Worm (Caenorhabditis elegans) whole organism, late embryonic: ENCODE measurements around the gene F40G12.9.
A peak's percentile ranks its signal among the peaks of the same experiment; 100 is the strongest.

Source experiments
- C08G9.2 ChIP-seq: sonication (generic microtip); optimal IDR thresholded peaks from 2 replicates; lab custom pipeline; 2016; ENCODE audit warnings: mild to moderate bottlenecking, missing genetic modification characterization, moderate library complexity, missing compliant biosample characterization
- C38D4.7 ChIP-seq: fragments of 200-800 bp; sonication (Bioruptor generic); optimal IDR thresholded peaks from 2 replicates; lab custom pipeline; 2018; ENCODE audit warnings: mild to moderate bottlenecking, missing genetic modification characterization, moderate library complexity, missing compliant biosample characterization
- F13H6.1 ChIP-seq: sonication (generic microtip); optimal IDR thresholded peaks from 2 replicates; lab custom pipeline; 2016; ENCODE audit warnings: missing genetic modification characterization, missing compliant biosample characterization
- K02D7.2 ChIP-seq: sonication (generic microtip); optimal IDR thresholded peaks from 2 replicates; lab custom pipeline; 2017; ENCODE audit warnings: mild to moderate bottlenecking, missing genetic modification characterization, missing compliant biosample characterization
- K09A11.1 ChIP-seq: sonication (generic microtip); optimal IDR thresholded peaks from 2 replicates; lab custom pipeline; 2017; ENCODE audit warnings: antibody characterized with exemption, mild to moderate bottlenecking, missing genetic modification characterization, missing compliant biosample characterization; ENCODE audit not compliant: insufficient read depth
- T23F11.4 ChIP-seq: fragments of 200-800 bp; sonication (Bioruptor generic); optimal IDR thresholded peaks from 2 replicates; lab custom pipeline; 2018; ENCODE audit warnings: mild to moderate bottlenecking, missing genetic modification characterization, missing compliant biosample characterization
- ceh-24 ChIP-seq: sonication (generic microtip); optimal IDR thresholded peaks from 2 replicates; lab custom pipeline; 2016; ENCODE audit warnings: mild to moderate bottlenecking, missing genetic modification characterization, missing compliant biosample characterization
- ceh-34 ChIP-seq: sonication (generic microtip); optimal IDR thresholded peaks from 2 replicates; lab custom pipeline; 2016; ENCODE audit warnings: mild to moderate bottlenecking, missing genetic modification characterization, missing compliant biosample characterization
- ceh-48 ChIP-seq: sonication (generic microtip); optimal IDR thresholded peaks from 2 replicates; lab custom pipeline; 2016; ENCODE audit warnings: missing genetic modification characterization, inconsistent platforms, missing compliant biosample characterization
- ceh-6 ChIP-seq: fragments of 200-800 bp; sonication (Bioruptor generic); optimal IDR thresholded peaks from 2 replicates; lab custom pipeline; 2018; ENCODE audit warnings: mild to moderate bottlenecking, missing genetic modification characterization, missing compliant biosample characterization
- che-1 ChIP-seq: sonication (generic microtip); optimal IDR thresholded peaks from 2 replicates; lab custom pipeline; 2016; ENCODE audit warnings: mild to moderate bottlenecking, missing genetic modification characterization, missing compliant biosample characterization
- dve-1 ChIP-seq: sonication (generic microtip); optimal IDR thresholded peaks from 2 replicates; lab custom pipeline; 2017; ENCODE audit warnings: antibody characterized with exemption, mild to moderate bottlenecking, missing genetic modification characterization, missing compliant biosample characterization
- ets-4 ChIP-seq: sonication (generic microtip); optimal IDR thresholded peaks from 2 replicates; lab custom pipeline; 2016; ENCODE audit warnings: missing genetic modification characterization, missing compliant biosample characterization
- eyg-1 ChIP-seq: sonication (generic microtip); optimal IDR thresholded peaks from 2 replicates; lab custom pipeline; 2016; ENCODE audit warnings: missing genotype, missing genetic modification characterization, missing compliant biosample characterization
- fkh-10 ChIP-seq: fragments of 150-350 bp; optimal IDR thresholded peaks from 2 replicates; lab custom pipeline; 2014; ENCODE audit warnings: missing biosample characterization, missing genetic modification reagents, missing genetic modification characterization
- fkh-6 ChIP-seq: sonication (generic microtip); optimal IDR thresholded peaks from 2 replicates; lab custom pipeline; 2016; ENCODE audit warnings: missing genetic modification characterization, missing compliant biosample characterization
- hlh-13 ChIP-seq: fragments of 200-800 bp; sonication (Bioruptor generic); optimal IDR thresholded peaks from 2 replicates; lab custom pipeline; 2018; ENCODE audit warnings: mild to moderate bottlenecking, missing genetic modification characterization, missing compliant biosample characterization
- hlh-15 ChIP-seq: sonication (generic microtip); optimal IDR thresholded peaks from 2 replicates; lab custom pipeline; 2016; ENCODE audit warnings: missing genetic modification characterization, missing compliant biosample characterization
- hlh-6 ChIP-seq: sonication (generic microtip); optimal IDR thresholded peaks from 2 replicates; lab custom pipeline; 2016; ENCODE audit warnings: missing genotype, missing genetic modification characterization, missing compliant biosample characterization
- madf-2 ChIP-seq: sonication (generic microtip); optimal IDR thresholded peaks from 2 replicates; lab custom pipeline; 2017; ENCODE audit warnings: missing genetic modification characterization, missing compliant biosample characterization
- mec-3 ChIP-seq: sonication (generic microtip); optimal IDR thresholded peaks from 2 replicates; lab custom pipeline; 2016; ENCODE audit warnings: borderline replicate concordance, missing genetic modification characterization, missing compliant biosample characterization
- nhr-11 ChIP-seq: fragments of 150-350 bp; optimal IDR thresholded peaks from 2 replicates; lab custom pipeline; 2014; ENCODE audit warnings: missing biosample characterization, missing genetic modification characterization
- nhr-232 ChIP-seq: sonication (generic microtip); optimal IDR thresholded peaks from 2 replicates; lab custom pipeline; 2016; ENCODE audit warnings: missing genetic modification characterization, missing compliant biosample characterization
- odd-2 ChIP-seq: sonication (generic microtip); optimal IDR thresholded peaks from 2 replicates; lab custom pipeline; 2017; ENCODE audit warnings: antibody characterized with exemption, mild to moderate bottlenecking, missing genetic modification characterization, missing compliant biosample characterization
- pat-9 ChIP-seq: fragments of 200-800 bp; sonication (Bioruptor generic); optimal IDR thresholded peaks from 2 replicates; lab custom pipeline; 2018; ENCODE audit warnings: mild to moderate bottlenecking, missing genetic modification characterization, moderate library complexity, missing compliant biosample characterization
- pha-4 ChIP-seq: fragments of 150-350 bp; optimal IDR thresholded peaks from 2 replicates; lab custom pipeline; 2018; ENCODE audit warnings: missing biosample characterization, missing genetic modification reagents, missing genetic modification characterization
- sdc-2 ChIP-seq: sonication (generic microtip); optimal IDR thresholded peaks from 2 replicates; lab custom pipeline; 2016; ENCODE audit warnings: missing genotype, missing genetic modification characterization, missing compliant biosample characterization
- syd-9 ChIP-seq: sonication (generic microtip); optimal IDR thresholded peaks from 2 replicates; lab custom pipeline; 2016; ENCODE audit warnings: mild to moderate bottlenecking, missing genetic modification characterization, moderate library complexity, missing compliant biosample characterization
- tbx-2 ChIP-seq: sonication (generic microtip); optimal IDR thresholded peaks from 2 replicates; lab custom pipeline; 2016; ENCODE audit warnings: missing genetic modification characterization, missing compliant biosample characterization
- tbx-7 ChIP-seq: sonication (generic microtip); optimal IDR thresholded peaks from 2 replicates; lab custom pipeline; 2016; ENCODE audit warnings: missing genotype, missing genetic modification characterization, missing compliant biosample characterization
- unc-3 ChIP-seq, 2 experiments: fragments of 200-800 bp in 1 of 2; sonication (Bioruptor generic) in 1 of 2; sonication (generic microtip) in 1 of 2; conservative IDR thresholded peaks in 1 of 2; optimal IDR thresholded peaks in 1 of 2; 2 replicates each; pipeline versions ENCODE4 v1.3.6 to Lab custom; 2016 to 2022; ENCODE audit warnings: missing compliant biosample characterization in 2 of 2, missing genetic modification characterization in 2 of 2, missing genetic modification reagents in 1 of 2
- unc-55 ChIP-seq: sonication (generic microtip); optimal IDR thresholded peaks from 2 replicates; lab custom pipeline; 2017; ENCODE audit warnings: missing biosample characterization, missing genetic modification reagents, missing genetic modification characterization
- unc-86 ChIP-seq: sonication (generic microtip); optimal IDR thresholded peaks from 2 replicates; lab custom pipeline; 2016; ENCODE audit warnings: missing genetic modification characterization, missing compliant biosample characterization
- zip-5 ChIP-seq: sonication (generic microtip); optimal IDR thresholded peaks from 2 replicates; lab custom pipeline; 2016; ENCODE audit warnings: missing genetic modification characterization, missing compliant biosample characterization
- ztf-16 ChIP-seq: sonication (generic microtip); optimal IDR thresholded peaks from 2 replicates; lab custom pipeline; 2017; ENCODE audit warnings: missing genetic modification characterization, missing compliant biosample characterization

Gene F40G12.9

DNA sequence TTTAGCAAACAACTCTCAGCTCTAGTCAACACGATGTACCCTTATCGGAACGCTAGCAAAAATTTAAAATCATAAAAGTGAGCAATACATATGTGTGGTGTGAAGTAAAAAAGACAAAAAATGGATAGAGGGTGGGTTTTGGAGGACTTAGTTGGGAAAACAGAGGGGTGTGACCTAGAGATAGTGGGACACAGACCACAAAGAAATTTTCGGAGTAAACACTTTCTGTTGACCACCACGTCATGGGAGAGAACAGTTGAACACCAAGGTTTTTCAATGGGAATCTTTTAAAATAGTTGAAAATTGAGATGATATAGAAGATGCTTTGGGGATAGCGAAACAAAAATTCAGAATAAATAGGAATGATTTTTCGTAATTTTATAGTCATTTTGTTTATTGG is 34.7 kb downstream of the F40G12.9 start:
- no peak for TF ChIP-seq dve-1 (tag; lab: Kevin White, UChicago)
- TF ChIP-seq ceh-48 (tag; lab: Kevin White, UChicago): no peak
- no peak for TF ChIP-seq K02D7.2 (tag; lab: Kevin White, UChicago)
- TF ChIP-seq C38D4.7: no peak
- no peak for TF ChIP-seq madf-2
- no peak for TF ChIP-seq fkh-10 (GFP tag; lab: Kevin White, UChicago)
- TF ChIP-seq nhr-232 (tag; lab: Kevin White, UChicago): no peak
- TF ChIP-seq unc-55 (GFP tag; lab: Kevin White, UChicago): no peak
- no peak for TF ChIP-seq unc-86
- TF ChIP-seq ceh-24 (tag; lab: Kevin White, UChicago): no peak
- TF ChIP-seq T23F11.4 (GFP tag; lab: Kevin White, UChicago): no peak
- TF ChIP-seq unc-3 (GFP tag; conservative IDR thresholded peaks at IDR 0.05; lab: Robert Waterston, UW): no peak
- TF ChIP-seq unc-3 (tag; optimal IDR thresholded peaks at IDR 0.05; lab: Kevin White, UChicago): no peak
- no peak for TF ChIP-seq odd-2 (tag; lab: Kevin White, UChicago)
- no peak for TF ChIP-seq zip-5 (tag; lab: Kevin White, UChicago)

DNA sequence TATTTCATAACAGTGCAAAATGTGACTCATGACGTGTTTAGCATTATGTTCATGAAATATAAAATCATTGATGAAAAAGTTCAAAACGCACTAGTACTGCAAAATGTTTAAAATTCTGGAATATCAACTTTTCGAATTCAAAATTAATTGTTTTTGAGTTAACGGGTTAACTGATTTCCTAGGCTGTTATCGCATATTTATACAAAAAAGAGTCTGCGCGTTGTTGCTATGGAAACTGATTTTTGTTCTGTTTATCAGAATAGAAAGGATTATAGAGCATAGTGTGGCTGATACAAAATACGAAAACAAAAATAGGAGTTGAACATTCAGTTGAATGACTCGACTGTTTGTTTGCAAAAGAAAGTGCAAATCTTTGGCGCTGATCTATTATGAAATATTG is 35.2 kb downstream of the F40G12.9 start:
- no peak for TF ChIP-seq F13H6.1 (tag; lab: Kevin White, UChicago)

- TF ChIP-seq tbx-2 (tag; lab: Kevin White, UChicago) (no peak), hlh-13 (GFP tag; lab: Kevin White, UChicago) (no peak), dve-1 (tag; lab: Kevin White, UChicago) (no peak), mec-3 (tag; lab: Kevin White, UChicago) (peak; percentile 76), nhr-11 (tag; lab: Kevin White, UChicago) (no peak), fkh-6 (tag; lab: Kevin White, UChicago) (no peak), K09A11.1 (tag; lab: Kevin White, UChicago) (no peak), eyg-1 (tag; lab: Kevin White, UChicago) (no peak), hlh-6 (tag; lab: Kevin White, UChicago) (no peak), ztf-16 (tag; lab: Kevin White, UChicago) (no peak), C08G9.2 (peak; percentile 22)
These were observed 36.8 kb downstream of the F40G12.9 start, which contains the start of gene F47B8.13 for ce11 chrV:14319101-14319781. Gene F47B8.13 (minus strand): TSS chrV:14319731.

ce11 chrV:14320246-14320645 is 37.8 kb downstream of the F40G12.9 start, which contains the start of gene F47B8.14:
Gene F47B8.14 (plus strand): TSS chrV:14320546.
- no peak for TF ChIP-seq ceh-48 (tag; lab: Kevin White, UChicago)
- TF ChIP-seq madf-2: no peak
- no peak for TF ChIP-seq unc-3 (GFP tag; conservative IDR thresholded peaks at IDR 0.05; lab: Robert Waterston, UW)
- no peak for TF ChIP-seq unc-3 (tag; optimal IDR thresholded peaks at IDR 0.05; lab: Kevin White, UChicago)
- no peak for TF ChIP-seq zip-5 (tag; lab: Kevin White, UChicago)
- no peak for TF ChIP-seq pha-4 (tag; lab: Kevin White, UChicago)
- TF ChIP-seq ets-4: no peak
- no peak for TF ChIP-seq che-1
- TF ChIP-seq hlh-15 (tag; lab: Kevin White, UChicago): no peak
- no peak for TF ChIP-seq tbx-7 (tag; lab: Kevin White, UChicago)
- TF ChIP-seq pat-9 (tag; lab: Kevin White, UChicago): no peak
- no peak for TF ChIP-seq ceh-34 (tag; lab: Kevin White, UChicago)
- TF ChIP-seq C08G9.2: no peak
- TF ChIP-seq ceh-6: no peak
- TF ChIP-seq K02D7.2 (tag; lab: Kevin White, UChicago): no peak
- no peak for TF ChIP-seq sdc-2 (tag; lab: Kevin White, UChicago)
- no peak for TF ChIP-seq unc-86
- no peak for TF ChIP-seq syd-9
- TF ChIP-seq, all 69 proteins: peak for 0
